Worm (Caenorhabditis elegans) whole organism, mixed stage, embryonic: ENCODE data around the gene Y42H9AR.1.

Source experiments
- bed-3 ChIP-seq: fragments of 200-800 bp; sonication (Bioruptor generic); optimal IDR thresholded peaks from 3 replicates; lab custom pipeline; 2018; ENCODE audit warnings: mild to moderate bottlenecking, missing genetic modification characterization, moderate library complexity, missing compliant biosample characterization
- blmp-1 ChIP-seq: fragments of 150-350 bp; optimal IDR thresholded peaks from 2 replicates; lab custom pipeline; 2014; ENCODE audit warnings: missing biosample characterization, missing genetic modification characterization
- ceh-39 ChIP-seq: fragments of 150-350 bp; optimal IDR thresholded peaks from 2 replicates; lab custom pipeline; 2014; ENCODE audit warnings: missing biosample characterization, missing genetic modification characterization
- ces-1 ChIP-seq: fragments of 150-350 bp; optimal IDR thresholded peaks from 2 replicates; lab custom pipeline; 2014; ENCODE audit warnings: missing biosample characterization, missing genetic modification reagents, missing genetic modification characterization
- elt-1 ChIP-seq: sonication (generic microtip); optimal IDR thresholded peaks from 2 replicates; lab custom pipeline; 2017; ENCODE audit warnings: missing genetic modification characterization, mild to moderate bottlenecking, missing compliant biosample characterization, antibody characterized with exemption, moderate library complexity, borderline replicate concordance; ENCODE audit not compliant: insufficient read depth
- elt-3 ChIP-seq: fragments of 150-350 bp; optimal IDR thresholded peaks from 2 replicates; lab custom pipeline; 2014; ENCODE audit warnings: missing biosample characterization, missing genetic modification characterization
- lin-13 ChIP-seq: fragments of 150-350 bp; optimal IDR thresholded peaks from 2 replicates; lab custom pipeline; 2014; ENCODE audit warnings: missing biosample characterization, missing genetic modification characterization
- mep-1 ChIP-seq: fragments of 150-350 bp; optimal IDR thresholded peaks from 2 replicates; lab custom pipeline; 2017; ENCODE audit warnings: missing biosample characterization, missing genetic modification reagents, missing genetic modification characterization, inconsistent platforms
- nhr-12 ChIP-seq: fragments of 150-350 bp; optimal IDR thresholded peaks from 2 replicates; lab custom pipeline; 2014; ENCODE audit warnings: missing biosample characterization, missing genetic modification characterization
- nhr-76 ChIP-seq: sonication (generic microtip); optimal IDR thresholded peaks from 2 replicates; lab custom pipeline; 2017; ENCODE audit warnings: missing biosample characterization, missing genetic modification characterization
- snpc-4 ChIP-seq: fragments of 150-350 bp; optimal IDR thresholded peaks from 2 replicates; lab custom pipeline; 2014; ENCODE audit warnings: missing biosample characterization, missing genetic modification characterization
- tbx-8 ChIP-seq: fragments of 200-800 bp; sonication (Bioruptor generic); optimal IDR thresholded peaks from 2 replicates; lab custom pipeline; 2018; ENCODE audit warnings: mild to moderate bottlenecking, missing genetic modification characterization, moderate library complexity, missing compliant biosample characterization
- unc-39 ChIP-seq: fragments of 150-350 bp; optimal IDR thresholded peaks from 2 replicates; lab custom pipeline; 2014; ENCODE audit warnings: missing biosample characterization, missing genetic modification characterization

Gene Y42H9AR.1

ce11 chrIV:8164515-8164914 lies 51.3 kb downstream of the Y42H9AR.1 start:
- TF ChIP-seq ces-1 (GFP tag; lab: Kevin White, UChicago) (no peak), bed-3 (GFP tag; lab: Kevin White, UChicago) (no peak), elt-1 (no peak), elt-3 (tag; lab: Kevin White, UChicago) (no peak), nhr-76 (no peak), mep-1 (no peak), nhr-12 (tag; lab: Kevin White, UChicago) (no peak), tbx-8 (GFP tag; lab: Kevin White, UChicago) (no peak), snpc-4 (tag; lab: Kevin White, UChicago) (no peak), lin-13 (tag; lab: Kevin White, UChicago) (no peak), ceh-39 (tag; lab: Kevin White, UChicago) (no peak), blmp-1 (tag; lab: Kevin White, UChicago) (no peak), unc-39 (tag; lab: Kevin White, UChicago) (no peak)
